Worm (Caenorhabditis elegans) whole organism, L4/young adult: Measurements from ENCODE around the gene fbxa-96.

ENCODE experiments used
- W03F9.2 ChIP-seq: fragments of 150-350 bp; optimal IDR thresholded peaks from 2 replicates; lab custom pipeline; 2014; ENCODE audit warnings: missing biosample characterization, missing genetic modification characterization
- dao-5 ChIP-seq: sonication (generic microtip); optimal IDR thresholded peaks from 2 replicates; lab custom pipeline; 2016; ENCODE audit warnings: missing genotype, missing genetic modification characterization, moderate library complexity, missing compliant biosample characterization
- him-1 ChIP-seq: sonication (generic microtip); optimal IDR thresholded peaks from 2 replicates; lab custom pipeline; 2016; ENCODE audit warnings: missing genotype, missing genetic modification reagents, missing genetic modification characterization, missing compliant biosample characterization

- TF ChIP-seq him-1 (tag; lab: Kevin White, UChicago) (no peak), dao-5 (tag; lab: Kevin White, UChicago) (no peak), W03F9.2 (tag; lab: Kevin White, UChicago) (peak; percentile 63)
These were observed 19.6 kb downstream of the fbxa-96 start, which contains the start of gene C18B12.4 for ce11 chrX:15040552-15041080.
